Worm (Caenorhabditis elegans) whole organism, early embryonic: ENCODE data around the gene hlh-8.

Experiments
- B0310.2 ChIP-seq: sonication (generic microtip); optimal IDR thresholded peaks from 2 replicates; lab custom pipeline; 2016; ENCODE audit warnings: mild to moderate bottlenecking, missing genetic modification characterization, missing compliant biosample characterization
- F13C5.2 ChIP-seq: sonication (generic microtip); optimal IDR thresholded peaks from 2 replicates; lab custom pipeline; 2017; ENCODE audit warnings: mild to moderate bottlenecking, missing genetic modification characterization, inconsistent platforms, missing compliant biosample characterization
- aly-1 ChIP-seq: sonication (generic microtip); optimal IDR thresholded peaks from 2 replicates; lab custom pipeline; 2016; ENCODE audit warnings: missing genetic modification characterization, missing compliant biosample characterization
- ama-1 ChIP-seq: fragments of 150-350 bp; optimal IDR thresholded peaks from 2 replicates; lab custom pipeline; 2014
- ceh-13 ChIP-seq: fragments of 200-800 bp; sonication (Bioruptor generic); optimal IDR thresholded peaks from 2 replicates; lab custom pipeline; 2018; ENCODE audit warnings: mild to moderate bottlenecking, missing genetic modification characterization, missing compliant biosample characterization
- ceh-36 ChIP-seq: sonication (generic microtip); optimal IDR thresholded peaks from 2 replicates; lab custom pipeline; 2016; ENCODE audit warnings: missing genetic modification characterization, inconsistent platforms, missing compliant biosample characterization
- ets-7 ChIP-seq: sonication (generic microtip); optimal IDR thresholded peaks from 2 replicates; lab custom pipeline; 2016; ENCODE audit warnings: missing genotype, missing genetic modification characterization, missing compliant biosample characterization
- flt-1 ChIP-seq: fragments of 200-800 bp; sonication (Bioruptor generic); IDR thresholded peaks from 2 replicates; pipeline ENCODE4 v1.3.6; 2022; ENCODE audit warnings: missing genetic modification characterization, missing compliant biosample characterization
- hmbx-1 ChIP-seq: sonication (generic microtip); optimal IDR thresholded peaks from 2 replicates; lab custom pipeline; 2016; ENCODE audit warnings: mild to moderate bottlenecking, missing genetic modification characterization, missing compliant biosample characterization
- hmg-4 ChIP-seq: fragments of 200-800 bp; sonication (Bioruptor generic); optimal IDR thresholded peaks from 2 replicates; lab custom pipeline; 2018; ENCODE audit warnings: mild to moderate bottlenecking, missing genetic modification characterization, missing compliant biosample characterization
- hnd-1 ChIP-seq: sonication (generic microtip); optimal IDR thresholded peaks from 2 replicates; lab custom pipeline; 2016; ENCODE audit warnings: missing genetic modification characterization, missing compliant biosample characterization
- pes-1 ChIP-seq: fragments of 200-800 bp; sonication (Bioruptor generic); IDR thresholded peaks from 2 replicates; pipeline ENCODE4 v1.3.6; 2022; ENCODE audit warnings: missing genetic modification reagents, missing genetic modification characterization, missing compliant biosample characterization
- scrt-1 ChIP-seq: fragments of 200-800 bp; sonication (Bioruptor generic); IDR thresholded peaks from 2 replicates; pipeline ENCODE4 v1.3.6; 2022; ENCODE audit warnings: missing genetic modification characterization, missing compliant biosample characterization
- sea-1 ChIP-seq: fragments of 200-800 bp; sonication (Bioruptor generic); conservative IDR thresholded peaks from 2 replicates; pipeline ENCODE4 v1.3.6; 2022; ENCODE audit warnings: missing genetic modification characterization, missing compliant biosample characterization
- tbx-11 ChIP-seq: fragments of 200-800 bp; sonication (Bioruptor generic); IDR thresholded peaks from 2 replicates; pipeline ENCODE4 v1.3.6; 2022; ENCODE audit warnings: missing genetic modification characterization, missing compliant biosample characterization
- tbx-37 ChIP-seq: fragments of 200-800 bp; sonication (Bioruptor generic); conservative IDR thresholded peaks from 2 replicates; pipeline ENCODE4 v1.3.6; 2022; ENCODE audit warnings: missing genetic modification reagents, missing genetic modification characterization, missing compliant biosample characterization
- tra-4 ChIP-seq: sonication (generic microtip); optimal IDR thresholded peaks from 2 replicates; lab custom pipeline; 2017; ENCODE audit warnings: missing genetic modification characterization, missing compliant biosample characterization

The hlh-8 gene

DNA sequence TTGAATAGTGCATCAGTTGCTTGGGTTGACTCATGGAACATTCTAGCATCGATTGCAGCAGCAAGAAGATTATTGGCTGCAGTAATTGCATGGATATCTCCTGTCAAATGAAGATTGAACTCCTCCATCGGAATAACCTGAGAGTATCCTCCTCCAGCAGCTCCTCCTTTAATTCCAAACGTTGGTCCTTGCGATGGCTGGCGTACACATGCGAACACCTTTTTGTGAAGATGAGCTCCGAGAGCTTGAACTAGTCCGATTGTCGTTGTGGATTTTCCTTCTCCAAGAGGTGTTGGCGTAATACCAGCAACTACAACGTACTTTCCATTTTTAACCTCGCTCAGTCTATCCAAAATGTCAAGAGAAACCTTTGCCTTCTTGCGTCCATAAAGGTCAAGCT is 33.6 kb upstream of the hlh-8 start:
- TF ChIP-seq tbx-11 (GFP tag; lab: Robert Waterston, UW) (no peak), pes-1 (GFP tag; lab: Robert Waterston, UW) (no peak), tbx-37 (GFP tag; lab: Robert Waterston, UW) (no peak), tra-4 (tag; lab: Kevin White, UChicago) (no peak), ceh-36 (tag; lab: Kevin White, UChicago) (no peak), sea-1 (GFP tag; lab: Robert Waterston, UW) (no peak), flt-1 (GFP tag; lab: Robert Waterston, UW) (no peak), F13C5.2 (tag; lab: Kevin White, UChicago) (no peak), ama-1 (lab: Kevin White, UChicago) (no peak), hmbx-1 (tag; lab: Kevin White, UChicago) (no peak), B0310.2 (no peak), aly-1 (tag; lab: Kevin White, UChicago) (no peak), ceh-13 (GFP tag; lab: Kevin White, UChicago) (no peak), hmg-4 (GFP tag; lab: Kevin White, UChicago) (no peak), ets-7 (tag; lab: Kevin White, UChicago) (no peak), scrt-1 (GFP tag; lab: Robert Waterston, UW) (no peak), hnd-1 (tag; lab: Kevin White, UChicago) (no peak)

DNA sequence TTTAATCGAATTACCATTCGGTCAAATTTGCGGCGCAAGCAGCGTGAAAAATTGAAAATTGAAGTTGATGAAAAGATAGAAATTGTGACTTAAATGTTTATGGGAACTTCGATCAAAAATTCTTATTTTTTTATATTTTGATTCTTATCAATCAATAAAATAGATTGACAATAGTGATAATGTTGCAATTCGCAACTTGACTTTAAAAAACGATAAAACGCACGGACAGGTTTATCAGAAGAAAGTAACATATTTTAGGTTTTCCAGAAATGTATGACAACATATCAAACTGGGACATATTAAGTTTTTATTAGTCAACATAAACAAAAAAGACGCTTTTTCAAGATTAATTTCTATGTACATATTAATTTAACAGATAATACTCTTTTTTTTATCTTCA is 32.9 kb upstream of the hlh-8 start:
- TF ChIP-seq B0310.2, result no peak

DNA sequence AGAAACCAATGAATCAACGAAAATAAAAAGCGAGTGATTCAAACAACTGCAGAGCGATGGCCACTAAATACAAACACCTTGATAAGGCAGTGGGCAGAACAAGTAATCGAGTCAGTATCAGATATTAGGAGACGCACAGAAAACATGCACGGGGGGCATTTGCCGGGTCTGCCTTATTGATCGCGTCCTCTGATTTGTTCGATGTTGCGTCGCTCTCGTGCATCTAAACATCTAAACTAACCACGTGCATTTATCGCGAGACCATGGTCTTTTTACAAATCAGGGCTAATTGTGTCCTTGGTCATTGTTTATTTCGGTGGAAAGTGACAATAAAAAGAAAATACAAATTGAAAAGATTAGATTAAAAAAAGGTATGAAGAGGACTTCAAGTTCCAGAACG is 32.3 kb upstream of the hlh-8 start, which contains the start of gene K07E3.4:
Gene K07E3.4 (minus strand): TSS at position 100 of the 400 bp plus-strand sequence.
- TF ChIP-seq pes-1 (GFP tag; lab: Robert Waterston, UW) (no peak), ama-1 (lab: Kevin White, UChicago) (no peak), tbx-11 (GFP tag; lab: Robert Waterston, UW) (no peak), ets-7 (tag; lab: Kevin White, UChicago) (no peak), hmg-4 (GFP tag; lab: Kevin White, UChicago) (no peak), ceh-13 (GFP tag; lab: Kevin White, UChicago) (no peak), ceh-36 (tag; lab: Kevin White, UChicago) (no peak), hmbx-1 (tag; lab: Kevin White, UChicago) (no peak), sea-1 (GFP tag; lab: Robert Waterston, UW) (no peak), tra-4 (tag; lab: Kevin White, UChicago) (no peak), tbx-37 (GFP tag; lab: Robert Waterston, UW) (no peak), F13C5.2 (tag; lab: Kevin White, UChicago) (no peak)

DNA sequence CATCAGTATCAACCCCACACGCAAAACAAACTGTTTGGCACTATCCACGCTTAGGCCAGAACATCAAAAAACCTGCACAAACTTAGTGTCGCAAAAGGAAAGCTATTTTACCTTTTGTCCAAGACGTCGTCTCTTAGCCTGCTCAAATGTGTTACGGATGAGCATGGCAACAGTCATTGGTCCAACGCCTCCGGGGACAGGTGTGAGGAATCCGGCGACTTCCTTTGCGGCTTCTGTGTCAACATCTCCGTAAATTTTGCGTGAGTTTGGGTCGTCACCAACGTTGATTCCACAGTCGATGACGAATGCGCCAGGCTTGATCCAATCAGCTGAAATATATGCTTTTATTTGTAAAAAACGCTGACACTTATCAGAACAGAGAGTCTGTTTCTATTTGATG is 31.6 kb upstream of the hlh-8 start:
- no peak for TF ChIP-seq tbx-11 (GFP tag; lab: Robert Waterston, UW)
- no peak for TF ChIP-seq flt-1 (GFP tag; lab: Robert Waterston, UW)
- TF ChIP-seq ama-1 (lab: Kevin White, UChicago), result no peak

DNA sequence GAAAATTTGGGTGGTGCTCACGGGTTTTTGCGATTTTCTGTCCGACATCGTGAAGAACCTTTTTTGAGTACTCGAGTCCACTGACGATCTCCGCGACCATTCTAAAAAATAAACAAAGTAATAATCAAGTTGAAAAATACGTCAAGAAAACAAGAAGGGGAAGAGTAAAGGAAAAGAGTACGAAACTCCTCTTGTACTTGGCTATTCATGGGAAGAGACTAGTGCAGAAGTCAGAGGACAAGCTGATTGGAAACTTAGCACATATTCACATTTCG is 29.9 kb upstream of the hlh-8 start, which contains the start of gene dao-3:
Gene dao-3 (minus strand): TSS at position 101 of the 275 bp plus-strand sequence.
- no peak for TF ChIP-seq hmg-4 (GFP tag; lab: Kevin White, UChicago)
- TF ChIP-seq aly-1 (tag; lab: Kevin White, UChicago), result no peak
- TF ChIP-seq B0310.2, result no peak
- TF ChIP-seq scrt-1 (GFP tag; lab: Robert Waterston, UW), result no peak
- no peak for TF ChIP-seq F13C5.2 (tag; lab: Kevin White, UChicago)

DNA sequence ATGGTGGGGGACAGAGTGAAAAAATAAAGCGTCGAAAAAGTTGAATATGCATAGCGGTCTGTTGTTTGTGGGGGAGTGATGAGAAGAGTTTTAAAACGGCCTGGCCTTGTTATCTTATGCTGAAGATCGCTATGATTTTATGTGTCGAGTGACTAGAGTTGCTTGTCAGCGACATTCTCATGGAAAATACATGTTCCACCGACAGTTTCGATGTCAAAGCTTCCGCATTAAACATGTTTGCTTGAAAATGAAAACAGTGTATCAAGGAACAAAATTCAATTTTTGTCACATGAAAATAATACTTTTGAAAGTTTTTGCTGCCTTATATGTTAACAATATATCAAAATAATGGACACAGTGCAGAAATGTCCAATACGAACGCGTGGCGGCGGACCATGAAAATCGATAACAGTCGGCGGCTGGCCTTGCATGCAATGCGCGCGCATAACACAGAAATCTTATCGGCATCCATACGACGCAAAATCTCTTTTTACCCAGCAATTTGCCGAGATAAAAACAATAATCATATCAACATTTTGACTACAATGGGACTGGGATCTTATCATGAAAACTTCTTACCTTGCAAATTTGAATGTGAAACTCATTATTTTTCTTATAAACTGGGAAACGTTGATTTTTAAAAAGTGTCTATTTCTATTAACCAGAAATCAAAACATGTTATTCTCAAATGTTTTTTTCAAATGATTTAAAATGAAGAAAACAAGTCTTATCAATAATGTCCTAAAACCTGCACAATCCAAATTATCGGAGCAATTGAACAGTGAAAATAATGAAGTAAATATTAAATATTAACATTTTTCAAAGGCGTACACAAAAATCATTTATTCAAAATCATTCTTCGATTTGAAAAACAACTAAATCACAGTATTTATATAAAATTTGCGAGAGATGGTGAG is 29.3 kb upstream of the hlh-8 start:
- TF ChIP-seq ets-7 (tag; lab: Kevin White, UChicago), result no peak
- no peak for TF ChIP-seq F13C5.2 (tag; lab: Kevin White, UChicago)
- TF ChIP-seq flt-1 (GFP tag; lab: Robert Waterston, UW), result no peak
- no peak for TF ChIP-seq tra-4 (tag; lab: Kevin White, UChicago)
- no peak for TF ChIP-seq B0310.2
- TF ChIP-seq ama-1 (lab: Kevin White, UChicago), result no peak
- TF ChIP-seq aly-1 (tag; lab: Kevin White, UChicago), result no peak
- TF ChIP-seq tbx-11 (GFP tag; lab: Robert Waterston, UW), result no peak
- TF ChIP-seq ceh-36 (tag; lab: Kevin White, UChicago), result no peak
- TF ChIP-seq tbx-37 (GFP tag; lab: Robert Waterston, UW), result no peak
- TF ChIP-seq ceh-13 (GFP tag; lab: Kevin White, UChicago), result no peak
- TF ChIP-seq scrt-1 (GFP tag; lab: Robert Waterston, UW), result no peak
- TF ChIP-seq hmg-4 (GFP tag; lab: Kevin White, UChicago), result no peak
- TF ChIP-seq hmbx-1 (tag; lab: Kevin White, UChicago), result no peak
- TF ChIP-seq sea-1 (GFP tag; lab: Robert Waterston, UW), result no peak
- no peak for TF ChIP-seq pes-1 (GFP tag; lab: Robert Waterston, UW)

DNA sequence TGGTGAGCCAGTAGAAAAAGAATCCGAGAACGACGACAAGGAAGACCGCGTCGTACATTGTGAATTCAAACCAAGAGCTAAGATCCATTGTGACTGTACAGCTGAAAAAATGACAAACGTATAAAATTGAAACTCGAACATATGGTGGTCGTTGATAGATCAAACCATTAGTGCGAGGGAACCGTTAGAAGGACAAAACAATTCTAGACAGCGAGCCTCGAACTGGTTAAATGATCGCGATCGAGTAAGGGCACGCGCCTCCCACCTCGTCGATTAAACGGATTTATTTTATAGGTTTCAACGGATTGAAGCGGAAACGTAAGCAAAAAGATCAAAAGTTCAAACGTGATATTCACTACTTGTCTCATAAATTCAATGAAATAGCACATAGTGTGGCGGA is 27.8 kb upstream of the hlh-8 start, which contains the start of gene vem-1:
Gene vem-1 (minus strand): TSS at position 101 of the 400 bp plus-strand sequence.
- TF ChIP-seq hmbx-1 (tag; lab: Kevin White, UChicago), result no peak
- TF ChIP-seq tra-4 (tag; lab: Kevin White, UChicago), result no peak
- no peak for TF ChIP-seq flt-1 (GFP tag; lab: Robert Waterston, UW)
- TF ChIP-seq F13C5.2 (tag; lab: Kevin White, UChicago), result no peak
- TF ChIP-seq tbx-11 (GFP tag; lab: Robert Waterston, UW), result no peak
- no peak for TF ChIP-seq hmg-4 (GFP tag; lab: Kevin White, UChicago)
- TF ChIP-seq aly-1 (tag; lab: Kevin White, UChicago), result no peak
- no peak for TF ChIP-seq scrt-1 (GFP tag; lab: Robert Waterston, UW)
- TF ChIP-seq ceh-13 (GFP tag; lab: Kevin White, UChicago), result no peak
- no peak for TF ChIP-seq pes-1 (GFP tag; lab: Robert Waterston, UW)
- TF ChIP-seq ceh-36 (tag; lab: Kevin White, UChicago), result no peak
- no peak for TF ChIP-seq hnd-1 (tag; lab: Kevin White, UChicago)
- TF ChIP-seq ets-7 (tag; lab: Kevin White, UChicago), result no peak
